Fruit fly (Drosophila melanogaster) S2 (cell line): ENCODE data around the gene CG13454.

ENCODE experiments used
- CG8478 ChIP-seq: fragments of >200 bp; optimal IDR thresholded peaks from 2 replicates; lab custom pipeline; 2018
- CTCF ChIP-seq, 2 experiments: fragments of >200 bp; optimal IDR thresholded peaks; 2 replicates each; lab custom pipeline; 2018

DNA sequence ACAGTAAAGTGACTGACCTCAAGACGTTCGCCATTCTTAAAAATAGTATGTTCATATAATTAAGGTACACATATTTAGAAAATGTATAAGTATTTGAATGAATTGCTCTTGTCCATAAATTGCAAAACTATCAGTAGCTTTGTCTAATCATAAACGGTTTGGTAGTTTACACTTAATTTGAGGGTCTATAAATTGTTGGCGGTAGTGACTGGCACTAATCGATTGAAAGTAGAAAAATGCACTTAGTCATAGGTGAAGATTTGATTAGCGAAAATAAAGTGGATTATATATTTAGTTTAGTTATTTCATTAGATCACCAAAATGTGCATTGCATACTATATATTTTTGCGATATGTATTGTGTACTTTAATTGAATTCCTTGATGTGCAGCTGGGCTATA is 3.1 kb downstream of the CG13454 start:
- no peak for TF ChIP-seq CG8478 (lab: Kevin White, UChicago)
- TF ChIP-seq CTCF (optimal IDR thresholded peaks at IDR 0.05; lab: Kevin White, UChicago): no peak
